Worm (Caenorhabditis elegans) whole organism, L3 larva: ENCODE results near the gene mps-1.

Experiments
- daf-12 ChIP-seq: fragments of 150-350 bp; optimal IDR thresholded peaks from 2 replicates; lab custom pipeline; 2014; ENCODE audit warnings: missing biosample characterization, missing genetic modification reagents, missing genetic modification characterization
- egl-27 ChIP-seq: sonication (generic microtip); optimal IDR thresholded peaks from 4 replicates; lab custom pipeline; 2017; ENCODE audit warnings: missing biosample characterization, missing genetic modification reagents, missing genetic modification characterization

ce11 chrII:6294261-6294660, at the start of gene mps-1:
- TF ChIP-seq daf-12 (tag; lab: Kevin White, UChicago): no peak
- TF ChIP-seq egl-27 (tag; lab: Kevin White, UChicago): no peak
